Worm (Caenorhabditis elegans) whole organism, young adult: ENCODE results near the gene dnpp-1.
A peak's percentile ranks its signal among the peaks of the same experiment; 100 is the strongest.

Experiments used
- B0261.1 ChIP-seq: sonication (generic microtip); optimal IDR thresholded peaks from 2 replicates; lab custom pipeline; 2016; ENCODE audit warnings: mild to moderate bottlenecking, missing genetic modification characterization, moderate library complexity, missing compliant biosample characterization
- F23B12.7 ChIP-seq: sonication (generic microtip); optimal IDR thresholded peaks from 2 replicates; lab custom pipeline; 2017; ENCODE audit warnings: missing genetic modification characterization, mild to moderate bottlenecking, missing compliant biosample characterization, antibody characterized with exemption, moderate library complexity; ENCODE audit not compliant: insufficient read depth
- F33H1.4 ChIP-seq: fragments of 200-800 bp; sonication (Bioruptor generic); IDR thresholded peaks from 2 replicates; pipeline ENCODE4 v1.3.6; 2022; ENCODE audit warnings: missing genetic modification reagents, missing genetic modification characterization, missing compliant biosample characterization
- F39B2.1 ChIP-seq: fragments of 200-800 bp; sonication (Bioruptor generic); IDR thresholded peaks from 2 replicates; pipeline ENCODE4 v1.3.6; 2022; ENCODE audit warnings: missing genetic modification reagents, missing genetic modification characterization, missing compliant biosample characterization
- Y53G8AR.9 ChIP-seq: fragments of 200-800 bp; sonication (Bioruptor generic); conservative IDR thresholded peaks from 2 replicates; pipeline ENCODE4 v1.3.6; 2022; ENCODE audit warnings: missing genetic modification reagents, missing genetic modification characterization, missing compliant biosample characterization
- Y56A3A.18 ChIP-seq: fragments of 200-800 bp; sonication (Bioruptor generic); IDR thresholded peaks from 2 replicates; pipeline ENCODE4 v1.3.6; 2022; ENCODE audit warnings: missing genetic modification reagents, missing genetic modification characterization, missing compliant biosample characterization
- ZK185.1 ChIP-seq: sonication (generic microtip); optimal IDR thresholded peaks from 2 replicates; lab custom pipeline; 2016; ENCODE audit warnings: mild to moderate bottlenecking, missing genetic modification characterization, missing compliant biosample characterization; ENCODE audit not compliant: poor library complexity, severe bottlenecking
- aptf-2 ChIP-seq: fragments of 200-800 bp; sonication (Bioruptor generic); conservative IDR thresholded peaks from 2 replicates; pipeline ENCODE4 v1.3.6; 2022; ENCODE audit warnings: missing genetic modification reagents, missing genetic modification characterization, missing compliant biosample characterization
- atf-7 ChIP-seq: sonication (generic microtip); optimal IDR thresholded peaks from 2 replicates; lab custom pipeline; 2017; ENCODE audit warnings: mild to moderate bottlenecking, missing genetic modification characterization, missing compliant biosample characterization
- attf-3 ChIP-seq: fragments of 200-800 bp; sonication (Bioruptor generic); conservative IDR thresholded peaks from 2 replicates; pipeline ENCODE4 v1.3.6; 2022; ENCODE audit warnings: missing genetic modification reagents, missing genetic modification characterization, missing compliant biosample characterization
- cebp-1 ChIP-seq, 2 experiments: fragments of 200-800 bp in 1 of 2; sonication (Bioruptor generic) in 1 of 2; sonication (generic microtip) in 1 of 2; IDR thresholded peaks in 1 of 2; optimal IDR thresholded peaks in 1 of 2; 2 replicates each; pipeline versions ENCODE4 v1.3.6 to Lab custom; 2017 to 2022; ENCODE audit warnings: missing compliant biosample characterization in 2 of 2, missing genetic modification characterization in 2 of 2, mild to moderate bottlenecking in 1 of 2, missing genetic modification reagents in 1 of 2, moderate library complexity in 1 of 2
- die-1 ChIP-seq: sonication (generic microtip); optimal IDR thresholded peaks from 2 replicates; lab custom pipeline; 2016; ENCODE audit warnings: missing genotype, mild to moderate bottlenecking, missing genetic modification characterization, missing compliant biosample characterization
- dox-1 ChIP-seq: fragments of 200-800 bp; sonication (Bioruptor generic); IDR thresholded peaks from 2 replicates; pipeline ENCODE4 v1.3.6; 2022; ENCODE audit warnings: missing genetic modification reagents, missing genetic modification characterization, missing compliant biosample characterization
- dpff-1 ChIP-seq: sonication (generic microtip); optimal IDR thresholded peaks from 2 replicates; lab custom pipeline; 2017; ENCODE audit warnings: mild to moderate bottlenecking, missing genetic modification characterization, missing compliant biosample characterization
- ets-4 ChIP-seq: fragments of 200-800 bp; sonication (Bioruptor generic); optimal IDR thresholded peaks from 2 replicates; lab custom pipeline; 2018; ENCODE audit warnings: mild to moderate bottlenecking, missing genetic modification characterization, missing compliant biosample characterization
- him-1 ChIP-seq: sonication (generic microtip); optimal IDR thresholded peaks from 2 replicates; lab custom pipeline; 2016; ENCODE audit warnings: missing genotype, missing genetic modification reagents, missing genetic modification characterization, missing compliant biosample characterization
- hmg-1.2 ChIP-seq: fragments of 200-800 bp; sonication (Bioruptor generic); IDR thresholded peaks from 2 replicates; pipeline ENCODE4 v1.3.6; 2022; ENCODE audit warnings: missing genetic modification reagents, missing genetic modification characterization, missing compliant biosample characterization
- hmg-20 ChIP-seq: fragments of 200-800 bp; sonication (Bioruptor generic); IDR thresholded peaks from 2 replicates; pipeline ENCODE4 v1.3.6; 2022; ENCODE audit warnings: missing genetic modification reagents, missing genetic modification characterization, missing compliant biosample characterization
- hsf-1 ChIP-seq: fragments of 200-800 bp; sonication (Bioruptor generic); IDR thresholded peaks from 2 replicates; pipeline ENCODE4 v1.3.6; 2022; ENCODE audit warnings: missing genetic modification reagents, missing genetic modification characterization, missing compliant biosample characterization
- let-526 ChIP-seq: fragments of 200-800 bp; sonication (Bioruptor generic); IDR thresholded peaks from 2 replicates; pipeline ENCODE4 v1.3.6; 2022; ENCODE audit warnings: missing genetic modification reagents, missing genetic modification characterization, missing compliant biosample characterization
- let-607 ChIP-seq, 2 experiments: fragments of 200-800 bp in 1 of 2; sonication (Bioruptor generic) in 1 of 2; sonication (generic microtip) in 1 of 2; optimal IDR thresholded peaks; 2 replicates each; lab custom pipeline; 2016 to 2018; ENCODE audit warnings: mild to moderate bottlenecking in 2 of 2, missing compliant biosample characterization in 2 of 2, missing genetic modification characterization in 2 of 2, moderate library complexity in 2 of 2, missing genotype in 1 of 2
- lin-35 ChIP-seq, 3 experiments: fragments of 150-350 bp in 2 of 3; sonication (generic microtip) in 1 of 3; optimal IDR thresholded peaks; 2 replicates each; lab custom pipeline; 2014 to 2018; ENCODE audit warnings: missing biosample characterization in 3 of 3, missing genetic modification characterization in 3 of 3, missing genetic modification reagents in 3 of 3
- lin-40 ChIP-seq: sonication (generic microtip); optimal IDR thresholded peaks from 2 replicates; lab custom pipeline; 2016; ENCODE audit warnings: missing genetic modification characterization, mild to moderate bottlenecking, missing compliant biosample characterization, missing genotype, missing genetic modification reagents
- lsl-1 ChIP-seq: fragments of 200-800 bp; sonication (Bioruptor generic); optimal IDR thresholded peaks from 2 replicates; lab custom pipeline; 2018; ENCODE audit warnings: mild to moderate bottlenecking, missing genetic modification characterization, moderate library complexity, missing compliant biosample characterization
- madf-6 ChIP-seq: fragments of 200-800 bp; sonication (Bioruptor generic); IDR thresholded peaks from 2 replicates; pipeline ENCODE4 v1.3.6; 2022; ENCODE audit warnings: missing genetic modification reagents, missing genetic modification characterization, missing compliant biosample characterization
- madf-8 ChIP-seq: fragments of 200-800 bp; sonication (Bioruptor generic); conservative IDR thresholded peaks from 2 replicates; pipeline ENCODE4 v1.3.6; 2022; ENCODE audit warnings: missing genetic modification reagents, missing genetic modification characterization, missing compliant biosample characterization
- mcd-1 ChIP-seq: fragments of 200-800 bp; sonication (Bioruptor generic); IDR thresholded peaks from 2 replicates; pipeline ENCODE4 v1.3.6; 2022; ENCODE audit warnings: missing genetic modification reagents, missing genetic modification characterization, missing compliant biosample characterization
- nfyb-1 ChIP-seq: fragments of 200-800 bp; sonication (Bioruptor generic); IDR thresholded peaks from 2 replicates; pipeline ENCODE4 v1.3.6; 2022; ENCODE audit warnings: missing genetic modification reagents, missing genetic modification characterization, missing compliant biosample characterization
- nhr-90 ChIP-seq: sonication (generic microtip); optimal IDR thresholded peaks from 2 replicates; lab custom pipeline; 2016; ENCODE audit warnings: missing genotype, mild to moderate bottlenecking, missing genetic modification characterization, missing compliant biosample characterization
- sea-2 ChIP-seq: fragments of 200-800 bp; sonication (Bioruptor generic); IDR thresholded peaks from 2 replicates; pipeline ENCODE4 v1.3.6; 2022; ENCODE audit warnings: missing genetic modification characterization, missing compliant biosample characterization
- snpc-3.4 ChIP-seq: sonication (generic microtip); optimal IDR thresholded peaks from 2 replicates; lab custom pipeline; 2017; ENCODE audit warnings: missing genetic modification characterization, mild to moderate bottlenecking, missing compliant biosample characterization, antibody characterized with exemption, moderate library complexity, missing genotype, missing genetic modification reagents
- snpc-4 ChIP-seq, 5 experiments: fragments of 150-350 bp in 1 of 5; sonication (generic microtip) in 4 of 5; optimal IDR thresholded peaks; 2 replicates each; lab custom pipeline; 2014 to 2018; ENCODE audit warnings: missing genetic modification characterization in 5 of 5, missing biosample characterization in 3 of 5, antibody characterized with exemption in 2 of 5, mild to moderate bottlenecking in 2 of 5, missing compliant biosample characterization in 2 of 5, missing genotype in 2 of 5, moderate library complexity in 2 of 5, missing genetic modification reagents in 1 of 5
- unc-130 ChIP-seq: sonication (generic microtip); optimal IDR thresholded peaks from 2 replicates; lab custom pipeline; 2016; ENCODE audit warnings: missing genetic modification reagents, missing genetic modification characterization, missing compliant biosample characterization
- zfh-2 ChIP-seq: fragments of 200-800 bp; sonication (Bioruptor generic); conservative IDR thresholded peaks from 2 replicates; pipeline ENCODE4 v1.3.6; 2022; ENCODE audit warnings: missing genetic modification reagents, missing genetic modification characterization, missing compliant biosample characterization
- ztf-25 ChIP-seq: fragments of 200-800 bp; sonication (Bioruptor generic); IDR thresholded peaks from 2 replicates; pipeline ENCODE4 v1.3.6; 2022; ENCODE audit warnings: missing genetic modification reagents, missing genetic modification characterization, missing compliant biosample characterization

The dnpp-1 gene

DNA sequence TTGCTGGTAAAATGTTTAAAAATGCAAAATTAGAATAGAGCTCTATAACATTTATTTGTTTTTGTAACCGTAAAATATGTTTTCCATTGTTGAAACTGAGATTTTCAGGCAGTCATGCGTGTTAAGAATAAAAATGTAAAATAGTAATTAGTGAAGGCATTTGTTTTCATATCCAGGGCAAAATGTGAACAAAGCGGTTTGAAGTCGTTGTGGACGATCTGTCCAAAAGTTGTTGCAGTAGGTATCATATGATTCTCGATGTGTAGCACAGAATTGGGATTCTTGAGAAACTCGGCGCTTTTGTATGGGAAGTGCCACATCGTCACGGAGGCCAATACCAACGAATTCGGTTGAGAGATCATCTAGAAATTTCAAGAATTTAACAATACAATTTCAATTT, 18.7 kb upstream of the dnpp-1 start (continued):
- peak; percentile 25 for TF ChIP-seq him-1
- TF ChIP-seq nfyb-1 = no peak
- TF ChIP-seq ztf-25 (GFP tag; lab: Robert Waterston, UW) = no peak
- TF ChIP-seq madf-8 (GFP tag; lab: Robert Waterston, UW) = no peak
- TF ChIP-seq hmg-20 (GFP tag; lab: Robert Waterston, UW) = no peak
- no peak for TF ChIP-seq atf-7 (tag; lab: Kevin White, UChicago)
- TF ChIP-seq madf-6 (GFP tag; lab: Robert Waterston, UW) = peak; percentile 57; the same call in 1 of the 2 replicates
- no peak for TF ChIP-seq sea-2
- TF ChIP-seq snpc-3.4 (tag; lab: Kevin White, UChicago) = no peak
- no peak for TF ChIP-seq nhr-90
- no peak for TF ChIP-seq Y53G8AR.9 (GFP tag; lab: Robert Waterston, UW)

DNA sequence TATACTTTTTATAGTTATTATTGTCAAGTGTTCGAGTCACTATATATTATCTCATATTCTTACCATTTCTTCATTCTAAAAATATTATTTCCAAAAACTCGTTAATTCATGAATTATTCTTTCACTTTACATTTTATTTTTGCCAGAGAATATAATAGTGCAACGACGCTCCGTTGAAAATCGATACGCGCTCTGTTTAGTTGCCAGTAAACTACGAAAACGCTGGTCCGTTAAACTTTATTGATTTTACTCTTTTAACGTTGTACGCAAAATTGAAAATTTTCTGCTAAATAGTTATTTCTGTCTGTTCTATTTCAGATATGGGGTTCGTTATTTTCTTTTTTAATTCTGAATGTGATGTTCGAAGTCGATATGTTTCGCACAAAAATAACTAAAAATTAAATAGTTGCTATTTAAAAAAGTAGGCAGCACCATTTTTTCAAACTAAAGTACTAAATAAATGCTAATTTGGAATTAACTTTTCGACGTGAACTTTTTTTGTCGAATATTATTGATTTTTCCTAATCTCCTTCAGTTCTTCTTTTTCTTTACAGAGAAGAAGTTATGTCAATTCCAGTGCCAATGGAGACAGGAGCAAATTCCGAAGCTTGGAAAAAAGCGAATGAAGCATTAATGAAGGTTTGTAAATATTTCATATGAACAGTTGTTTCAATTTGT, 15.8 kb upstream of the dnpp-1 start, which contains the start of gene hpo-10:
TSS of gene hpo-10 (plus strand) at position 199 of the 678 bp plus-strand sequence.
- peak; percentile 83 for TF ChIP-seq attf-3 (GFP tag; lab: Robert Waterston, UW)
- no peak for TF ChIP-seq him-1
- TF ChIP-seq ets-4 = no peak
- TF ChIP-seq dox-1 (GFP tag; lab: Robert Waterston, UW) = no peak
- 0 out of 2 replicates have a peak, but pooled peaks have one; percentile 38 for TF ChIP-seq hsf-1 (GFP tag; lab: Robert Waterston, UW)
- no peak for TF ChIP-seq snpc-4 (GFP tag; optimal IDR thresholded peaks at IDR 0.05; lab: Kevin White, UChicago)
- no peak for TF ChIP-seq snpc-4 (tag; optimal IDR thresholded peaks at IDR 0.05; lab: Kevin White, UChicago)
- TF ChIP-seq nhr-90 = no peak
- peak in 1 of 3 experiments; percentile 15 for TF ChIP-seq lin-35 (GFP tag; optimal IDR thresholded peaks at IDR 0.05; lab: Kevin White, UChicago)
- TF ChIP-seq zfh-2 (GFP tag; lab: Robert Waterston, UW) = no peak
- TF ChIP-seq die-1 (tag; lab: Kevin White, UChicago) = no peak
- no peak for TF ChIP-seq unc-130 (GFP tag; lab: Kevin White, UChicago)
- peak in 1 of 2 experiments; percentile 5 for TF ChIP-seq let-607 (tag; optimal IDR thresholded peaks at IDR 0.05; lab: Kevin White, UChicago)
- TF ChIP-seq dpff-1 (tag; lab: Kevin White, UChicago) = peak; percentile 31
- TF ChIP-seq nfyb-1 = no peak
- TF ChIP-seq ZK185.1 = no peak
- peak; percentile 3 for TF ChIP-seq lin-40 (tag; lab: Kevin White, UChicago)
- TF ChIP-seq mcd-1 = peak; percentile 21; the same call in 1 of the 2 replicates
- peak; percentile 36; the same call in 1 of the 2 replicates for TF ChIP-seq madf-6 (GFP tag; lab: Robert Waterston, UW)

DNA sequence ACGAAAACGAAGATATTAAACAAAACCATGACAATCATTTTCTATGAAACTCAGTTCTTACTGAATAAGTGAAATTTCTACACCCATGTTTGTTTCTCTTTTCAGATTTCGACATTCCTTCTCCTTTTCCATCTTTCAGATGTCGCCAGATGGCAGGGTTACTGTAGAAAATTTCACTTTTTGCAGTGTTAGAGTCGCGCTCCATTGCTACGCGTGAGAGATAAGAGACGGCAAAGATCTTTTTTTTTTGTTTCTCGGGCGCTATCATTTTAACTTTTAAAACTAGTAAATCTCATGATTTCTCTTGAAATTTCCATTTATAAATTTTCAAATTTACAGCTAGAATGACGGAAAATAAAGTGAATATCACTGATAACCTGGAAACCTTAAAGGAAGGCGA, 14.6 kb upstream of the dnpp-1 start, which contains the start of the genes mig-21 and F01F1.2:
TSS of gene mig-21 (minus strand) at position 166 of the 400 bp plus-strand sequence.
TSS of gene F01F1.2 (plus strand) at position 340 of the 400 bp plus-strand sequence.
- no peak for TF ChIP-seq F39B2.1
- TF ChIP-seq ets-4 = no peak
- TF ChIP-seq let-526 (GFP tag; lab: Robert Waterston, UW) = no peak
- no peak for TF ChIP-seq Y56A3A.18 (GFP tag; lab: Robert Waterston, UW)
- TF ChIP-seq hmg-1.2 (GFP tag; lab: Robert Waterston, UW) = peak; percentile 88; the same call in 1 of the 2 replicates
- no peak for TF ChIP-seq F33H1.4 (GFP tag; lab: Robert Waterston, UW)
- TF ChIP-seq lsl-1 (GFP tag; lab: Kevin White, UChicago) = peak; percentile 25
- no peak for TF ChIP-seq B0261.1
- no peak for TF ChIP-seq aptf-2 (GFP tag; lab: Robert Waterston, UW)
- TF ChIP-seq cebp-1 (GFP tag; IDR thresholded peaks at IDR 0.05; lab: Robert Waterston, UW) = no peak
- peak; percentile 29 for TF ChIP-seq cebp-1 (tag; optimal IDR thresholded peaks at IDR 0.05; lab: Kevin White, UChicago)
- no peak for TF ChIP-seq F23B12.7 (tag; lab: Kevin White, UChicago)
- no peak for TF ChIP-seq attf-3 (GFP tag; lab: Robert Waterston, UW)
- TF ChIP-seq, all 124 proteins: peak for 3
